Fruit fly (Drosophila melanogaster): ENCODE results near the gene Agpat4.

Agpat4 gene

dm6 chr3L:16364182-16364581 is 17.2 kb downstream of the Agpat4 start (continued):
- TF ChIP-seq CG8319 (GFP tag; optimal IDR thresholded peaks at IDR 0.05) (peak; percentile 83), svp (GFP tag) (peak; percentile 94), CG7368 (GFP tag; optimal IDR thresholded peaks at IDR 0.05) (peak; percentile 77), CG34406 (GFP tag; optimal IDR thresholded peaks at IDR 0.05) (peak; percentile 89), fd85E (GFP tag; optimal IDR thresholded peaks at IDR 0.05) (peak; percentile 63), CG10631 (GFP tag; optimal IDR thresholded peaks at IDR 0.05) (peak; percentile 87), Hr38 (GFP tag; optimal IDR thresholded peaks at IDR 0.05) (no peak), CG11294 (GFP tag; IDR thresholded peaks at IDR 0.05) (peak; percentile 45; the same call in 1 of the 2 replicates), CG9139 (GFP tag; optimal IDR thresholded peaks at IDR 0.05) (peak; percentile 81), cyc (GFP tag; optimal IDR thresholded peaks at IDR 0.05) (peak; percentile 83), Lpt (GFP tag; optimal IDR thresholded peaks at IDR 0.05) (peak; percentile 66), CG15336 (GFP tag; IDR thresholded peaks at IDR 0.05) (peak; percentile 69), fd59A (GFP tag; optimal IDR thresholded peaks at IDR 0.05) (peak; percentile 87), CG6163 (GFP tag; IDR thresholded peaks at IDR 0.05) (no peak; the same call in 1 of the 3 replicates), Blimp-1 (GFP tag; optimal IDR thresholded peaks at IDR 0.05) (peak; percentile 63), vri (GFP tag; optimal IDR thresholded peaks at IDR 0.05) (peak; percentile 67), pdm3 (GFP tag; optimal IDR thresholded peaks at IDR 0.05) (peak; percentile 85), Smox (GFP tag; optimal IDR thresholded peaks at IDR 0.05) (peak; percentile 85), CG3919 (GFP tag; optimal IDR thresholded peaks at IDR 0.05) (peak; percentile 92), CG1621 (tag; optimal IDR thresholded peaks at IDR 0.05) (peak; percentile 84), OdsH (GFP tag; optimal IDR thresholded peaks at IDR 0.05) (peak; percentile 87), dsx (GFP tag; optimal IDR thresholded peaks at IDR 0.05; ENCODE audit: poor library complexity, severe bottlenecking) (peak; percentile 90), CG16779 (tag; optimal IDR thresholded peaks at IDR 0.05) (peak; percentile 82), Eip93F (GFP tag; optimal IDR thresholded peaks at IDR 0.05) (peak; percentile 17), Eip75B (GFP tag; optimal IDR thresholded peaks at IDR 0.05) (peak; percentile 93), Sox14 (GFP tag; optimal IDR thresholded peaks at IDR 0.05) (peak; percentile 87), acj6 (GFP tag; optimal IDR thresholded peaks at IDR 0.05) (peak; percentile 88), fkh (GFP tag; optimal IDR thresholded peaks at IDR 0.05) (no peak), Hr39 (GFP tag; optimal IDR thresholded peaks at IDR 0.05) (peak; percentile 75), esn (GFP tag; optimal IDR thresholded peaks at IDR 0.05) (peak; percentile 89), salr (GFP tag; optimal IDR thresholded peaks at IDR 0.05) (peak; percentile 75), CG8632 (GFP tag; optimal IDR thresholded peaks at IDR 0.05) (peak; percentile 90), Hr4 (GFP tag; optimal IDR thresholded peaks at IDR 0.05) (peak; percentile 44)

dm6 chr3L:16362119-16362653 is 19.2 kb downstream of the Agpat4 start, which contains the start of gene Cpr72Ea:
TSS of gene Cpr72Ea (plus strand) at chr3L:16362603.
- peak; percentile 4 to 36 for TF ChIP-seq ss (GFP tag; optimal IDR thresholded peaks at IDR 0.05)
- TF ChIP-seq achi (GFP tag; optimal IDR thresholded peaks at IDR 0.05), result no peak
- TF ChIP-seq CG15336 (GFP tag; IDR thresholded peaks at IDR 0.05), result no peak
- no peak for TF ChIP-seq CG34406 (GFP tag; optimal IDR thresholded peaks at IDR 0.05)
- TF ChIP-seq fd59A (GFP tag; optimal IDR thresholded peaks at IDR 0.05), result peak; percentile 14
- no peak for TF ChIP-seq Sox14 (GFP tag; optimal IDR thresholded peaks at IDR 0.05)
- no peak for TF ChIP-seq Gug (GFP tag; IDR thresholded peaks at IDR 0.05)
- TF ChIP-seq CG9139 (GFP tag; optimal IDR thresholded peaks at IDR 0.05), result no peak
- TF ChIP-seq svp (GFP tag), result no peak
- TF ChIP-seq CG3032 (tag; optimal IDR thresholded peaks at IDR 0.05), result peak; percentile 66
- no peak for TF ChIP-seq Hr39 (GFP tag; optimal IDR thresholded peaks at IDR 0.05)
- TF ChIP-seq Eip93F (GFP tag; optimal IDR thresholded peaks at IDR 0.05), result no peak
- TF ChIP-seq CG1621 (tag; optimal IDR thresholded peaks at IDR 0.05), result no peak
- TF ChIP-seq net (GFP tag; optimal IDR thresholded peaks at IDR 0.05), result no peak
- TF ChIP-seq Eip75B (GFP tag; optimal IDR thresholded peaks at IDR 0.05), result no peak
- TF ChIP-seq CG4318 (GFP tag; optimal IDR thresholded peaks at IDR 0.05), result no peak
- TF ChIP-seq Sox15 (GFP tag; optimal IDR thresholded peaks at IDR 0.05), result no peak
- TF ChIP-seq Ets21C (GFP tag; optimal IDR thresholded peaks at IDR 0.05), result no peak
- no peak for TF ChIP-seq CG31627 (GFP tag; optimal IDR thresholded peaks at IDR 0.05)
- no peak for TF ChIP-seq Smox (GFP tag; optimal IDR thresholded peaks at IDR 0.05)
- no peak for TF ChIP-seq CG11902 (GFP tag; optimal IDR thresholded peaks at IDR 0.05)
- TF ChIP-seq Blimp-1 (GFP tag; optimal IDR thresholded peaks at IDR 0.05), result no peak
- TF ChIP-seq Eip78C (GFP tag), result peak; percentile 31
- TF ChIP-seq salr (GFP tag; optimal IDR thresholded peaks at IDR 0.05), result no peak
- no peak for TF ChIP-seq esn (GFP tag; optimal IDR thresholded peaks at IDR 0.05)
- TF ChIP-seq CG11762 (GFP tag; optimal IDR thresholded peaks at IDR 0.05; ENCODE audit: insufficient read depth), result no peak
- no peak for TF ChIP-seq acj6 (GFP tag; optimal IDR thresholded peaks at IDR 0.05)
- TF ChIP-seq Sox102F (GFP tag; optimal IDR thresholded peaks at IDR 0.05), result no peak
- peak; percentile 46 for TF ChIP-seq dsx (GFP tag; optimal IDR thresholded peaks at IDR 0.05; ENCODE audit: poor library complexity, severe bottlenecking)
- no peak for TF ChIP-seq OdsH (GFP tag; optimal IDR thresholded peaks at IDR 0.05)
- TF ChIP-seq pdm3 (GFP tag; optimal IDR thresholded peaks at IDR 0.05), result no peak
- no peak for TF ChIP-seq CG6163 (GFP tag; IDR thresholded peaks at IDR 0.05)
- no peak for TF ChIP-seq CG3919 (GFP tag; optimal IDR thresholded peaks at IDR 0.05)
- peak; percentile 52 for TF ChIP-seq CG6808 (GFP tag; optimal IDR thresholded peaks at IDR 0.05)
- TF ChIP-seq Hr38 (GFP tag; optimal IDR thresholded peaks at IDR 0.05), result no peak
- TF ChIP-seq fd85E (GFP tag; optimal IDR thresholded peaks at IDR 0.05), result no peak

Data from whole organism, prepupa.